Fruit fly (Drosophila melanogaster): ENCODE data around the gene lectin-37Db.

lectin-37Db gene

DNA sequence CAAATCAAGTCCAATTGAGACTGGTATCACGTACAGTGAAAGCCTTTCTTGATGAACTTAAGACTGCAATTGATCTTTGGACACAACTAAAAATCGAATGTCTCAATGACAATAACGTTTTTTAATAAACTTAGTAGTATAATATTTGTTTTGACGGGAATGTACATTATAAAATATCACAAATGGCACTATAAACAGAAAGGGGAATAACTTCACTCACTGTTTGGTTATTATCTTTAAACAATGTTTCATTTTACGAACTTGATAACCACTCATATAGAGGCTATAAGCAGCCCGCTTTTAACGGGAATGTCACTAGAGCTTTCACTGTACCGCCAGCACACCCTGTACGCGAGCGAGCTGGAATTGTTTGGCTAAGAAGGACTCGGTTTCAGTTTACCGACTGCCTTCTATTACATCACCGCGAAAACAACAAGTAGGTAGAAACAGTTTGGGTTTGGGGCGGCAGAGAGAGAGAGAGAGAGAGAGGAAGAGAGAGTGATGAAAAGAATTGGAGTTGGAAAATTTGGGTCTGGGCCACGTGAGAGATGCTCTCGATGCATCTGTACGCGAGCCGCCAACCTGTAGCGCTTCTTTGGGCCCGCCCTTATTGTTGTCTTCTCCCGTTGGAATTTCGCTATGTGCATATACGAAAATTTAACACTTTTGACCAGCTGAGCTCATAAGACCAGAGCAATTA lies 21.1 kb upstream of the lectin-37Db start:
- TF ChIP-seq h (optimal IDR thresholded peaks at IDR 0.05) (no peak), insv (optimal IDR thresholded peaks at IDR 0.05) (no peak), psq (optimal IDR thresholded peaks at IDR 0.05) (no peak), ttk (optimal IDR thresholded peaks at IDR 0.05) (no peak), Myc (optimal IDR thresholded peaks at IDR 0.05) (no peak), Sin3A (optimal IDR thresholded peaks at IDR 0.05) (no peak)

DNA sequence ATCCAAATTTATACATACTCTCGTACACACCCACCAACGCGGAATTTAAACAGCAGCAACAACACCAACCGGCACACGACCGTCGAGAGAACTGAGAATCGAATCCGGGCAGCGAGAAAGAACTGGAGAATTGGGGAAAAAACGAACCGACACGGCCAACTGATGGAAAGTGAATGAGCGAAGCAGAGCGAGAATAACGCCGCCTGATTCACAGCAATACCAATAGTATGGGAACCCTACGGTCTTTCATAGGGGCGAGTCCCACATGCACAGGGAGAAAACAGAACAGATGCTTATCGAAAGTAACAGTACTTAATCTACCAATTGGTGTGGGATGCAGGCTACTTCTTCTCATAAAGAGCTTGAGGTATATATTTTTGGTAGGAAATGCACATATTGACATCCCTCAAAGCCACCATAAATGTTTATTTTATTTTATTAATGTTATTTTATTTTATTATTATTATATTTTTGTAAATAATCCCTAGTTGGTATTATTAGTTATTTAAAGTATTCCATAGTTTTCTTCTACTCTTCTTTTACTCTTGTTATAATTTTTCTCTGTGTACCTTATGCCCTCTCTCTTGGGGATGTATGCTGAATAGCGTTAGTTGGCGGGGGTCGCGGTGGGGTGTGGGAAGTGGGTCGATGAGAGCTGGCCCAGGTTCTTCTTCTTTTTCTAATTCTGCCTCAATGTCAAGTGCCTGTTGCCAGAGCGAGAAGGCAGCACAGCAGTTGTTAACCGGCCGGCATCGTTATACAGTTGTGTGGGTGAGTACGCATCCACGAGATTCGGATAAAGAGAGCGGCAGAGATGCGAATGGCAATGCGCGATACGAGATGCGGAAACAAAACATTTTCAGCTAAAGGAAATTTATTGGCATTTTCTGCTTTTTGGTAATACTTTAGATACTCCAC lies 20.3 kb upstream of the lectin-37Db start, which contains the start of gene CG17544:
TSS of gene CG17544 (minus strand) at position 177 of the 918 bp plus-strand sequence.
- TF ChIP-seq h (optimal IDR thresholded peaks at IDR 0.05) (no peak), Sin3A (optimal IDR thresholded peaks at IDR 0.05) (no peak), psq (optimal IDR thresholded peaks at IDR 0.05) (no peak), Myc (optimal IDR thresholded peaks at IDR 0.05) (no peak), ttk (optimal IDR thresholded peaks at IDR 0.05) (no peak), insv (optimal IDR thresholded peaks at IDR 0.05) (no peak)

dm6 chr2L:19401914-19402313 lies 17.0 kb upstream of the lectin-37Db start:
- TF ChIP-seq psq (optimal IDR thresholded peaks at IDR 0.05): no peak
- no peak for TF ChIP-seq h (optimal IDR thresholded peaks at IDR 0.05)
- no peak for TF ChIP-seq Sin3A (optimal IDR thresholded peaks at IDR 0.05)
- TF ChIP-seq Myc (optimal IDR thresholded peaks at IDR 0.05): no peak
- no peak for TF ChIP-seq ttk (optimal IDR thresholded peaks at IDR 0.05)
- no peak for TF ChIP-seq insv (optimal IDR thresholded peaks at IDR 0.05)

DNA sequence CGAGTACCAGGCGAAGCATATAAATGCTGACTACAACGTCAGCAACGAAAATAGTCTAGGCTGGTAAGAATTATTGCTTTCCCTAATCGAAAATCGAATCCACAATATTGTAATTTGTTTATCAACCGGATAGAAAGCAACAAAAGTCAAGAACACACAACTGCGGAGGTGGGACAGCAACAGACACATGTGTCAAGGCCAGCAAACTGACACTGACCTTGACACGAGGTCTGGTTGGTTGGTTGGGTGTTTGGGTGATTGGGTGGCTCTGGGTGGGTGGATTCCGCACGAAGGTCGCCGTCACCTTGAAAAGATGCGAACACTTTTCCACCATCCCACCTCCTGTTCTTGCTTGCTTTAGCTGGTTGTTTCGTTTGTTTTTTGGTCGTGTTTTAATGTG lies 16.2 kb upstream of the lectin-37Db start:
- TF ChIP-seq psq (optimal IDR thresholded peaks at IDR 0.05): no peak
- TF ChIP-seq h (optimal IDR thresholded peaks at IDR 0.05): no peak
- TF ChIP-seq insv (optimal IDR thresholded peaks at IDR 0.05): no peak
- no peak for TF ChIP-seq Sin3A (optimal IDR thresholded peaks at IDR 0.05)
- TF ChIP-seq Myc (optimal IDR thresholded peaks at IDR 0.05): no peak
- no peak for TF ChIP-seq ttk (optimal IDR thresholded peaks at IDR 0.05)

- TF ChIP-seq psq (optimal IDR thresholded peaks at IDR 0.05) (no peak), h (optimal IDR thresholded peaks at IDR 0.05) (no peak), insv (optimal IDR thresholded peaks at IDR 0.05) (no peak), Sin3A (optimal IDR thresholded peaks at IDR 0.05) (no peak), ttk (optimal IDR thresholded peaks at IDR 0.05) (no peak), Myc (optimal IDR thresholded peaks at IDR 0.05) (no peak)
Observed at dm6 chr2L:19403398-19403797, 15.5 kb upstream of the lectin-37Db start.

DNA sequence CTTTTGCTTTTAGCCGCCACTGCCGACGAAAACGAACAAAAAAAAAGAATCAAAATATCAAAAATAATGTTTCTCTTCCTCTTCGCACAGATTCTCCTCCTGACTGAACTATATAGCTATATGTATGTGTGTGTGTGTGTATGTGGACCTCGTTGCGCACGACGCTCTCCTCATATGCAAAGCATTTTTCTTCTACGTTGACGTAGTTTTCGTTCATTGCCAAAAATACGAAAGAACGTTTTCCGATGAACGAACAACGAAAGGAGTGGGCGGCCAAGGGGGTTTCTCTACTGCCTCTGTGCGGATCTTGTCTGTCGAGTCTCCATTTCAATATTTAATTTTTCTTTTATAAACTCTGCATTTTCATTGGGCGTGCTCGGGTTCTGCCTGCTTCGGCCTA lies 14.1 kb upstream of the lectin-37Db start:
- TF ChIP-seq psq (optimal IDR thresholded peaks at IDR 0.05): no peak
- no peak for TF ChIP-seq insv (optimal IDR thresholded peaks at IDR 0.05)
- TF ChIP-seq Sin3A (optimal IDR thresholded peaks at IDR 0.05): no peak
- TF ChIP-seq h (optimal IDR thresholded peaks at IDR 0.05): no peak
- TF ChIP-seq Myc (optimal IDR thresholded peaks at IDR 0.05): no peak

DNA sequence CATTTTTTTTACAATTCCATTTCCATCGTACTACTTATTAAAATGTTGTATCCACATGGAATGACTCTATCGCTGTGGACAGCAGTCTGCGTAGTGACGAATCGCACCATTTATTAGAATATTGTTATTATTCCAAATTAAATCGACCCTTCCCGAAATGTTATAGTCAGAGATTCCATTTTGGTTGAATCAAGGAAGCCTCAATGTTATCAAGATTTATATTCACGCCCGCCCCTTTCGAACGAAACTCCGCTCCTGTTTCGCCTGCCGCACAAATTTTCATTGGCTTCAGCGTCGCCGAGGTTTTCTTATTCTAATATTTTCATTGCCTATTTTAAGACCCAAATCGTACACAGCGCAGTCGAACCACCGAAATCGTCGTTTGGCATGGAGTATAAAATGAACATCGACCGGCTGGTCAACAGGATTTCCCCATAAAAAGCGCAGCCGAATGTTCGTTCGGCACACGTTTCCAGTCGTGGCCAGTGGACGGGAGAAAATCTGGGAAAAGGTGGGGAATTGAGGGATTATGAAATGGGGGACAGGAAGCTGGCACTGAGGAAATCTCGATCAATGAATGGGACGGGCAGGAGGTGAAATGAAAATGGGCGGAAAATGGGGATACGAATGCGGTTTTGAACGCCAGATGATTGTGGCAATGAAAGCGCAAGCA lies 13.1 kb upstream of the lectin-37Db start:
- TF ChIP-seq Myc (optimal IDR thresholded peaks at IDR 0.05): no peak
- TF ChIP-seq h (optimal IDR thresholded peaks at IDR 0.05): no peak
- no peak for TF ChIP-seq ttk (optimal IDR thresholded peaks at IDR 0.05)
- TF ChIP-seq Sin3A (optimal IDR thresholded peaks at IDR 0.05): no peak
- no peak for TF ChIP-seq psq (optimal IDR thresholded peaks at IDR 0.05)
- no peak for TF ChIP-seq insv (optimal IDR thresholded peaks at IDR 0.05)

DNA sequence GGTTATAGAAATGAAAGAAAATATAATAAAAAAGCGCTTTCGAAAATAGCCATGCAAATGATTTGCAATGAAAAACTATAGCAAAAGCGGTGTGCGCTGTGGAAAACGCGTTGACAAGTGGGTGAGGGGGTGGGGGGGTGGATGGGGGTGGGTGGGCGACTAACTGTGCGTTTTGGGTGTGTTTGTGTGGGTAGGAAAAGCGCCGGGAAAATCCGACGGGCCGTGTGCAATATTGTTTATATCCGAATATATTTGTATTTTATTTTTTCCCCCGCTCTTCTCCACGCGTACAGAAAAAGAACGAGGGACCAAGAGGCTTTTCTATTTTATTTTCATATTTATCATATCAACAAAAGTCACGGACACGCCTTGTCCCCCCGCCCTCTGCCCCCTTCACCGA lies 12.5 kb upstream of the lectin-37Db start:
- TF ChIP-seq ttk (optimal IDR thresholded peaks at IDR 0.05) (no peak), psq (optimal IDR thresholded peaks at IDR 0.05) (no peak), Myc (optimal IDR thresholded peaks at IDR 0.05) (no peak), h (optimal IDR thresholded peaks at IDR 0.05) (no peak), Sin3A (optimal IDR thresholded peaks at IDR 0.05) (no peak), insv (optimal IDR thresholded peaks at IDR 0.05) (no peak)

DNA sequence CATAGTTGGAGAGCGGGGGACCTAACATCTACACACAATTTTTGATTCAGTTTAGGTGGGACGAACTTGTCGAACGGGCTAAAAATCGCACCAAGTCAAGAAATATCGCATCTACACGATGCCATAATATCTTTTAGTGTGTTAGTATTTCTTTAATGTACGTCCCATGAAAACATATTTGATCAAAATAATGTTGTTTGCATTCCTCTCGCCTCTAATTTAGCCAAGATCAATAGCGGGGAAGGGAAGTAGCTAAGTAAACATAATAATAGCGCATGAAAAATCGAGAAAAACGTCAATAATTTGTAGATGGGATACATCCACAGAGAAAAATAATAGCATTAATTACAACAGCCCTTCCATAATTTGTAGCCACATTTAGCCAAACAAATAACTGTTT lies 6.9 kb upstream of the lectin-37Db start:
- TF ChIP-seq psq (optimal IDR thresholded peaks at IDR 0.05): no peak
- no peak for TF ChIP-seq Myc (optimal IDR thresholded peaks at IDR 0.05)
- no peak for TF ChIP-seq h (optimal IDR thresholded peaks at IDR 0.05)
- no peak for TF ChIP-seq ttk (optimal IDR thresholded peaks at IDR 0.05)
- TF ChIP-seq Sin3A (optimal IDR thresholded peaks at IDR 0.05): no peak
- no peak for TF ChIP-seq insv (optimal IDR thresholded peaks at IDR 0.05)

DNA sequence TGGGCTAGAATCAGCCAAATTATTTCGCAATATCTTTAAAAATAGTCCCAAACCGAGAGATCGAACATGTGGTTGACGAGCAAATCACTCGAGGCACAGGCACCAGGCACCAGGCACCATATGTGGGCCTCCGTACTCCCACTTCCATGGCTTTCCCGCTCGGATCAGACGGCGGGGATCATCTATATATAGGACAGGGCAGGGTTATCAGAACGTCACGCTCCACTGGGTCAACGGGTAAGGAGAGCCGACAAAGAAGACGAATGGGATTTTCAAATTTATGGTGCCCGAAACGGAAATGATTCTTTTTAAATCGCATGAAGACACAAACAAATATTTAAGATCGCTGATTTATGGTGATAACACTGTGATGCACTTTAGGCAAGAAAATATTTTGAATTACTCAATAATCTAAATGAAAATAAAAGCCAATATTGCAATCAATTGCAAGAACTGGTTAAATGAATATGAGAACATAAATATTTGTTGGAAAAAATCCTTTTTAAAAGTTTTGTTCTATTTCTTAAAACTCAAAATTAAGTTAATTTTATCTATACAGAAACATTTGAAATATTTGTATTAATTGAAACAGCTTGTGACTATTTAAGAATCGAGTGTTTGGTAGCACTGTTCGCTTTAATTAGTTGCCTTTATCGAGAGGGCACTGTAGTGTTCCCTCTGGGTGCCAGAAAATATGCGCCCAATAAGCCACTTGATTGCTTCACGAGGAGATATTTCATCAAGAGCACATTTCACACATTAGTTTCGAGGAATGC lies 5.6 kb upstream of the lectin-37Db start:
- TF ChIP-seq ttk (optimal IDR thresholded peaks at IDR 0.05) (no peak), Sin3A (optimal IDR thresholded peaks at IDR 0.05) (no peak), Myc (optimal IDR thresholded peaks at IDR 0.05) (no peak), insv (optimal IDR thresholded peaks at IDR 0.05) (no peak), psq (optimal IDR thresholded peaks at IDR 0.05) (no peak), h (optimal IDR thresholded peaks at IDR 0.05) (no peak)

DNA sequence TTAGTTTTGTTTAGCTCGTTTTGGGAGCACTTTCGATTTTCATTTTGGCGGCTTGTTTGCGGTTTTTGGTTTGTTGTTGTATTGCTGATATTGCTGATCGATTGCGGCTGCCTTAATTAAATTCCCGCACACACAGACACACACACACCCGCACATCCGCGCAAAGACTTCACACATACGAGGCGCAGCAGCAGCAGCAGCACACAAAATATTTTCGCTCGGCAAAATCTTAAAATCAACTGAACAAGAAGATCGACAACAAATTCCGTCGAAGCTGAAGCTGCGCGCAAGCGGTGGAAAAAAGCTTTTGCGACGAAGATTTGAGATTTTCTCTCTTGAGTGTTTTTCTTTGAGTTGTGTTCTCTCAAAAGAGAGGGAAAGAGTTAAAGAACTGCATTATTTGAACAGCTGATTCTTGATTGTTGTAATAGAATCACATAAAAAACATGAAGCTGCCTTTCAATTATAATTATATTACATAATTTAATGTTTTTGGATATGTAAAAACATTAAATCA lies 4.6 kb upstream of the lectin-37Db start:
- TF ChIP-seq insv (optimal IDR thresholded peaks at IDR 0.05): no peak
- TF ChIP-seq Sin3A (optimal IDR thresholded peaks at IDR 0.05): no peak
- no peak for TF ChIP-seq psq (optimal IDR thresholded peaks at IDR 0.05)
- no peak for TF ChIP-seq ttk (optimal IDR thresholded peaks at IDR 0.05)
- TF ChIP-seq h (optimal IDR thresholded peaks at IDR 0.05): no peak
- TF ChIP-seq Myc (optimal IDR thresholded peaks at IDR 0.05): no peak

All from Kc167 (cell line).